Worm (Caenorhabditis elegans) whole organism, early embryonic: ENCODE measurements around the gene acdh-9.

ENCODE experiments used
- aly-1 ChIP-seq: sonication (generic microtip); optimal IDR thresholded peaks from 2 replicates; lab custom pipeline; 2016; ENCODE audit warnings: missing genetic modification characterization, missing compliant biosample characterization
- ama-1 ChIP-seq: fragments of 150-350 bp; optimal IDR thresholded peaks from 2 replicates; lab custom pipeline; 2014
- ceh-13 ChIP-seq: fragments of 200-800 bp; sonication (Bioruptor generic); optimal IDR thresholded peaks from 2 replicates; lab custom pipeline; 2018; ENCODE audit warnings: mild to moderate bottlenecking, missing genetic modification characterization, missing compliant biosample characterization
- ceh-36 ChIP-seq: sonication (generic microtip); optimal IDR thresholded peaks from 2 replicates; lab custom pipeline; 2016; ENCODE audit warnings: missing genetic modification characterization, inconsistent platforms, missing compliant biosample characterization
- flt-1 ChIP-seq: fragments of 200-800 bp; sonication (Bioruptor generic); IDR thresholded peaks from 2 replicates; pipeline ENCODE4 v1.3.6; 2022; ENCODE audit warnings: missing genetic modification characterization, missing compliant biosample characterization
- hmg-4 ChIP-seq: fragments of 200-800 bp; sonication (Bioruptor generic); optimal IDR thresholded peaks from 2 replicates; lab custom pipeline; 2018; ENCODE audit warnings: mild to moderate bottlenecking, missing genetic modification characterization, missing compliant biosample characterization
- pes-1 ChIP-seq: fragments of 200-800 bp; sonication (Bioruptor generic); IDR thresholded peaks from 2 replicates; pipeline ENCODE4 v1.3.6; 2022; ENCODE audit warnings: missing genetic modification reagents, missing genetic modification characterization, missing compliant biosample characterization
- tbx-11 ChIP-seq: fragments of 200-800 bp; sonication (Bioruptor generic); IDR thresholded peaks from 2 replicates; pipeline ENCODE4 v1.3.6; 2022; ENCODE audit warnings: missing genetic modification characterization, missing compliant biosample characterization
- tbx-37 ChIP-seq: fragments of 200-800 bp; sonication (Bioruptor generic); conservative IDR thresholded peaks from 2 replicates; pipeline ENCODE4 v1.3.6; 2022; ENCODE audit warnings: missing genetic modification reagents, missing genetic modification characterization, missing compliant biosample characterization

ce11 chrII:880666-881226 lies 32.3 kb upstream of the acdh-9 start:
- TF ChIP-seq ceh-13 (GFP tag; lab: Kevin White, UChicago) (no peak), flt-1 (GFP tag; lab: Robert Waterston, UW) (no peak), ceh-36 (tag; lab: Kevin White, UChicago) (no peak), ama-1 (no peak), tbx-37 (no peak), hmg-4 (GFP tag; lab: Kevin White, UChicago) (no peak), aly-1 (no peak), pes-1 (no peak), tbx-11 (GFP tag; lab: Robert Waterston, UW) (no peak)
